Fruit fly (Drosophila melanogaster): ENCODE measurements around the gene Hml.

Gene Hml

dm6 chr3L:13905515-13905914 lies 59.7 kb downstream of the Hml start (continued):
- TF ChIP-seq CG12104 (GFP tag; optimal IDR thresholded peaks at IDR 0.05) (peak; percentile 20), Deaf1 (tag; optimal IDR thresholded peaks at IDR 0.05) (peak; percentile 57), CG9932 (GFP tag; IDR thresholded peaks at IDR 0.05) (peak; percentile 34; the same call in 1 of the 2 replicates), dmrt99B (tag; optimal IDR thresholded peaks at IDR 0.05) (peak; percentile 84), jing (GFP tag; optimal IDR thresholded peaks at IDR 0.05) (no peak), CG1233 (GFP tag; optimal IDR thresholded peaks at IDR 0.05) (peak; percentile 34), vfl (GFP tag; optimal IDR thresholded peaks at IDR 0.05) (no peak), PHDP (tag; optimal IDR thresholded peaks at IDR 0.05) (peak; percentile 81), CG18476 (GFP tag; optimal IDR thresholded peaks at IDR 0.05) (no peak), CG13424 (tag; optimal IDR thresholded peaks at IDR 0.05) (peak; percentile 80), Dp (GFP tag; optimal IDR thresholded peaks at IDR 0.05) (no peak), tgo (GFP tag; IDR thresholded peaks at IDR 0.05) (peak; percentile 39; the same call in 2 of the 3 replicates), hth (optimal IDR thresholded peaks at IDR 0.05) (no peak), dan (GFP tag; IDR thresholded peaks at IDR 0.05) (no peak), esg (GFP tag; conservative IDR thresholded peaks at IDR 0.05) (0 out of 2 replicates have a peak, but pooled peaks have one; percentile 11), Dip2 (GFP tag; IDR thresholded peaks at IDR 0.05) (no peak), p53 (GFP tag; optimal IDR thresholded peaks at IDR 0.05) (no peak), sug (tag; optimal IDR thresholded peaks at IDR 0.05) (peak; percentile 51), ci (GFP tag; IDR thresholded peaks at IDR 0.05) (no peak), vvl (GFP tag; IDR thresholded peaks at IDR 0.05) (peak; percentile 51; the same call in 1 of the 2 replicates), CG17385 (GFP tag; optimal IDR thresholded peaks at IDR 0.05) (peak; percentile 58), scrt (GFP tag; optimal IDR thresholded peaks at IDR 0.05) (peak; percentile 78), CG6765 (GFP tag; optimal IDR thresholded peaks at IDR 0.05) (peak; percentile 75), sd (tag; optimal IDR thresholded peaks at IDR 0.05) (peak; percentile 37), CG11695 (GFP tag; IDR thresholded peaks at IDR 0.05) (peak; percentile 71; the same call in 2 of the 3 replicates), zfh2 (GFP tag; optimal IDR thresholded peaks at IDR 0.05) (no peak), ERR (GFP tag; optimal IDR thresholded peaks at IDR 0.05) (no peak), CG10654 (GFP tag; optimal IDR thresholded peaks at IDR 0.05) (peak; percentile 37), row (GFP tag; IDR thresholded peaks at IDR 0.05) (peak; percentile 47), CG11085 (GFP tag; IDR thresholded peaks at IDR 0.05) (0 out of 2 replicates have a peak, but pooled peaks have one; percentile 33), fd64A (GFP tag; optimal IDR thresholded peaks at IDR 0.05) (no peak), Dbx (GFP tag; IDR thresholded peaks at IDR 0.05) (peak; percentile 62; the same call in 2 of the 3 replicates), CG18262 (tag; optimal IDR thresholded peaks at IDR 0.05) (peak; percentile 58), Taf1 (GFP tag; IDR thresholded peaks at IDR 0.05) (no peak), Hr51 (GFP tag; optimal IDR thresholded peaks at IDR 0.05) (peak in 1 of 2 experiments; percentile 88), sens (GFP tag) (peak; percentile 71), CG10147 (GFP tag; optimal IDR thresholded peaks at IDR 0.05) (peak; percentile 84), CG34224 (GFP tag; IDR thresholded peaks at IDR 0.05; ENCODE audit: partially characterized antibody) (no peak), Dip3 (GFP tag; optimal IDR thresholded peaks at IDR 0.05) (no peak), HLHmδ (GFP tag; optimal IDR thresholded peaks at IDR 0.05) (no peak), HHEX (GFP tag; optimal IDR thresholded peaks at IDR 0.05) (peak; percentile 68), CG15011 (GFP tag; optimal IDR thresholded peaks at IDR 0.05) (peak; percentile 65), CG15073 (GFP tag; optimal IDR thresholded peaks at IDR 0.05) (no peak), grau (tag; optimal IDR thresholded peaks at IDR 0.05) (peak; percentile 85), ap (GFP tag; IDR thresholded peaks at IDR 0.05) (no peak), CG11456 (GFP tag; IDR thresholded peaks at IDR 0.05) (no peak), CG6791 (GFP tag; IDR thresholded peaks at IDR 0.05; ENCODE audit: partially characterized antibody) (no peak), CG8359 (GFP tag; optimal IDR thresholded peaks at IDR 0.05; ENCODE audit: borderline replicate concordance) (no peak), dm (GFP tag; optimal IDR thresholded peaks at IDR 0.05) (no peak), z (GFP tag; IDR thresholded peaks at IDR 0.05) (no peak), CG15696 (tag; optimal IDR thresholded peaks at IDR 0.05) (peak; percentile 5)
